Worm (Caenorhabditis elegans) whole organism, young adult: Measurements from ENCODE around the gene srn-1.

ENCODE experiments used
- B0019.2 ChIP-seq: fragments of 200-800 bp; sonication (Bioruptor generic); conservative IDR thresholded peaks from 2 replicates; pipeline ENCODE4 v1.3.6; 2022; ENCODE audit warnings: missing genetic modification reagents, missing genetic modification characterization, missing compliant biosample characterization
- C17E4.6 ChIP-seq: fragments of 200-800 bp; sonication (Bioruptor generic); IDR thresholded peaks from 2 replicates; pipeline ENCODE4 v1.3.6; 2022; ENCODE audit warnings: missing genetic modification reagents, missing genetic modification characterization, missing compliant biosample characterization
- F22D6.2 ChIP-seq: sonication (generic microtip); optimal IDR thresholded peaks from 2 replicates; lab custom pipeline; 2016; ENCODE audit warnings: mild to moderate bottlenecking, missing genetic modification characterization, missing compliant biosample characterization
- F33H1.4 ChIP-seq: fragments of 200-800 bp; sonication (Bioruptor generic); IDR thresholded peaks from 2 replicates; pipeline ENCODE4 v1.3.6; 2022; ENCODE audit warnings: missing genetic modification reagents, missing genetic modification characterization, missing compliant biosample characterization
- F49E8.2 ChIP-seq: sonication (generic microtip); optimal IDR thresholded peaks from 3 replicates; lab custom pipeline; 2017; ENCODE audit warnings: missing genetic modification characterization, mild to moderate bottlenecking, missing compliant biosample characterization, antibody characterized with exemption, moderate library complexity; ENCODE audit not compliant: insufficient read depth
- F57A8.1 ChIP-seq: fragments of 200-800 bp; sonication (Bioruptor generic); optimal IDR thresholded peaks from 2 replicates; lab custom pipeline; 2018; ENCODE audit warnings: mild to moderate bottlenecking, missing genetic modification characterization, moderate library complexity, missing compliant biosample characterization
- F57C9.4 ChIP-seq: sonication (generic microtip); optimal IDR thresholded peaks from 2 replicates; lab custom pipeline; 2017; ENCODE audit warnings: mild to moderate bottlenecking, missing genetic modification characterization, missing compliant biosample characterization
- Y53F4B.3 ChIP-seq: fragments of 200-800 bp; sonication (Bioruptor generic); IDR thresholded peaks from 2 replicates; pipeline ENCODE4 v1.3.6; 2022; ENCODE audit warnings: missing genetic modification reagents, missing genetic modification characterization, missing compliant biosample characterization
- Y53G8AR.9 ChIP-seq: fragments of 200-800 bp; sonication (Bioruptor generic); conservative IDR thresholded peaks from 2 replicates; pipeline ENCODE4 v1.3.6; 2022; ENCODE audit warnings: missing genetic modification reagents, missing genetic modification characterization, missing compliant biosample characterization
- athp-1 ChIP-seq: sonication (generic microtip); optimal IDR thresholded peaks from 2 replicates; lab custom pipeline; 2017; ENCODE audit warnings: mild to moderate bottlenecking, missing genetic modification characterization, missing compliant biosample characterization
- attf-5 ChIP-seq: fragments of 200-800 bp; sonication (Bioruptor generic); optimal IDR thresholded peaks from 2 replicates; lab custom pipeline; 2018; ENCODE audit warnings: mild to moderate bottlenecking, missing genetic modification characterization, missing compliant biosample characterization
- bed-1 ChIP-seq: fragments of 200-800 bp; sonication (Bioruptor generic); IDR thresholded peaks from 2 replicates; pipeline ENCODE4 v1.3.6; 2022; ENCODE audit warnings: missing genetic modification reagents, missing genetic modification characterization, missing compliant biosample characterization
- ccch-3 ChIP-seq: fragments of 200-800 bp; sonication (Bioruptor generic); optimal IDR thresholded peaks from 2 replicates; lab custom pipeline; 2018; ENCODE audit warnings: mild to moderate bottlenecking, missing genetic modification characterization, missing compliant biosample characterization
- chd-7 ChIP-seq: sonication (generic microtip); optimal IDR thresholded peaks from 2 replicates; lab custom pipeline; 2016; ENCODE audit warnings: mild to moderate bottlenecking, missing genetic modification characterization, moderate library complexity, missing compliant biosample characterization
- dox-1 ChIP-seq: fragments of 200-800 bp; sonication (Bioruptor generic); IDR thresholded peaks from 2 replicates; pipeline ENCODE4 v1.3.6; 2022; ENCODE audit warnings: missing genetic modification reagents, missing genetic modification characterization, missing compliant biosample characterization
- dpff-1 ChIP-seq: sonication (generic microtip); optimal IDR thresholded peaks from 2 replicates; lab custom pipeline; 2017; ENCODE audit warnings: mild to moderate bottlenecking, missing genetic modification characterization, missing compliant biosample characterization
- fkh-3 ChIP-seq: sonication (generic microtip); optimal IDR thresholded peaks from 2 replicates; lab custom pipeline; 2016; ENCODE audit warnings: mild to moderate bottlenecking, missing genetic modification characterization, missing compliant biosample characterization
- hlh-12 ChIP-seq: sonication (generic microtip); optimal IDR thresholded peaks from 2 replicates; lab custom pipeline; 2016; ENCODE audit warnings: missing genetic modification characterization, missing compliant biosample characterization
- hlh-26 ChIP-seq: fragments of 200-800 bp; sonication (Bioruptor generic); conservative IDR thresholded peaks from 2 replicates; pipeline ENCODE4 v1.3.6; 2022; ENCODE audit warnings: missing genetic modification reagents, missing genetic modification characterization, missing compliant biosample characterization
- hrde-1 ChIP-seq: sonication (generic microtip); optimal IDR thresholded peaks from 2 replicates; lab custom pipeline; 2016; ENCODE audit warnings: missing genetic modification characterization, mild to moderate bottlenecking, missing compliant biosample characterization, moderate library complexity, missing genotype, missing genetic modification reagents, borderline replicate concordance
- lag-1 ChIP-seq: fragments of 200-800 bp; sonication (Bioruptor generic); IDR thresholded peaks from 2 replicates; pipeline ENCODE4 v1.3.6; 2022; ENCODE audit warnings: missing genetic modification reagents, missing genetic modification characterization, missing compliant biosample characterization
- let-607 ChIP-seq, 2 experiments: fragments of 200-800 bp in 1 of 2; sonication (Bioruptor generic) in 1 of 2; sonication (generic microtip) in 1 of 2; optimal IDR thresholded peaks; 2 replicates each; lab custom pipeline; 2016 to 2018; ENCODE audit warnings: mild to moderate bottlenecking in 2 of 2, missing compliant biosample characterization in 2 of 2, missing genetic modification characterization in 2 of 2, moderate library complexity in 2 of 2, missing genotype in 1 of 2
- lin-26 ChIP-seq: fragments of 200-800 bp; sonication (Bioruptor generic); IDR thresholded peaks from 2 replicates; pipeline ENCODE4 v1.3.6; 2022; ENCODE audit warnings: missing genetic modification reagents, missing genetic modification characterization, missing compliant biosample characterization
- lin-40 ChIP-seq: sonication (generic microtip); optimal IDR thresholded peaks from 2 replicates; lab custom pipeline; 2016; ENCODE audit warnings: missing genetic modification characterization, mild to moderate bottlenecking, missing compliant biosample characterization, missing genotype, missing genetic modification reagents
- madf-6 ChIP-seq: fragments of 200-800 bp; sonication (Bioruptor generic); IDR thresholded peaks from 2 replicates; pipeline ENCODE4 v1.3.6; 2022; ENCODE audit warnings: missing genetic modification reagents, missing genetic modification characterization, missing compliant biosample characterization
- nhr-80 ChIP-seq: sonication (generic microtip); optimal IDR thresholded peaks from 2 replicates; lab custom pipeline; 2016; ENCODE audit warnings: missing genetic modification characterization, missing compliant biosample characterization
- repo-1 ChIP-seq: sonication (generic microtip); optimal IDR thresholded peaks from 2 replicates; lab custom pipeline; 2017; ENCODE audit warnings: mild to moderate bottlenecking, missing genetic modification characterization, missing compliant biosample characterization
- snpc-1.3 ChIP-seq: sonication (generic microtip); optimal IDR thresholded peaks from 2 replicates; lab custom pipeline; 2017; ENCODE audit warnings: missing genetic modification characterization, mild to moderate bottlenecking, missing compliant biosample characterization, antibody characterized with exemption, moderate library complexity, missing genotype, missing genetic modification reagents; ENCODE audit not compliant: insufficient read depth
- snpc-3.4 ChIP-seq: sonication (generic microtip); optimal IDR thresholded peaks from 2 replicates; lab custom pipeline; 2017; ENCODE audit warnings: missing genetic modification characterization, mild to moderate bottlenecking, missing compliant biosample characterization, antibody characterized with exemption, moderate library complexity, missing genotype, missing genetic modification reagents
- snpc-4 ChIP-seq, 5 experiments: fragments of 150-350 bp in 1 of 5; sonication (generic microtip) in 4 of 5; optimal IDR thresholded peaks; 2 replicates each; lab custom pipeline; 2014 to 2018; ENCODE audit warnings: missing genetic modification characterization in 5 of 5, missing biosample characterization in 3 of 5, antibody characterized with exemption in 2 of 5, mild to moderate bottlenecking in 2 of 5, missing compliant biosample characterization in 2 of 5, missing genotype in 2 of 5, moderate library complexity in 2 of 5, missing genetic modification reagents in 1 of 5
- tbx-9 ChIP-seq: sonication (generic microtip); optimal IDR thresholded peaks from 2 replicates; lab custom pipeline; 2016; ENCODE audit warnings: borderline replicate concordance, missing genetic modification characterization, inconsistent platforms, missing compliant biosample characterization
- unc-62 ChIP-seq: fragments of 150-350 bp; optimal IDR thresholded peaks from 2 replicates; lab custom pipeline; 2014; ENCODE audit warnings: missing biosample characterization, missing genetic modification reagents, missing genetic modification characterization
- zim-3 ChIP-seq: sonication (generic microtip); optimal IDR thresholded peaks from 2 replicates; lab custom pipeline; 2017; ENCODE audit warnings: mild to moderate bottlenecking, missing genetic modification characterization, moderate library complexity, missing compliant biosample characterization
- ztf-18 ChIP-seq: sonication (generic microtip); optimal IDR thresholded peaks from 2 replicates; lab custom pipeline; 2016; ENCODE audit warnings: missing genotype, mild to moderate bottlenecking, missing genetic modification characterization, missing compliant biosample characterization
- ztf-26 ChIP-seq: sonication (generic microtip); optimal IDR thresholded peaks from 2 replicates; lab custom pipeline; 2017; ENCODE audit warnings: missing genetic modification characterization, missing compliant biosample characterization
- ztf-6 ChIP-seq: fragments of 200-800 bp; sonication (Bioruptor generic); IDR thresholded peaks from 2 replicates; pipeline ENCODE4 v1.3.6; 2022; ENCODE audit warnings: missing genetic modification reagents, missing genetic modification characterization, missing compliant biosample characterization

The srn-1 gene

ce11 chrV:6270552-6270951, 15.7 kb downstream of the srn-1 start, which contains the start of gene F31F7.2:
Gene F31F7.2 (plus strand): TSS chrV:6270852.
- TF ChIP-seq F57C9.4 (tag; lab: Kevin White, UChicago) (no peak), F22D6.2 (tag; lab: Kevin White, UChicago) (no peak), lin-40 (no peak), unc-62 (GFP tag; lab: Kevin White, UChicago) (no peak), snpc-3.4 (tag; lab: Kevin White, UChicago) (no peak), ccch-3 (GFP tag; lab: Kevin White, UChicago) (no peak), bed-1 (GFP tag; lab: Robert Waterston, UW) (no peak), Y53F4B.3 (GFP tag; lab: Robert Waterston, UW) (no peak), ztf-18 (no peak), snpc-1.3 (no peak), let-607 (tag; optimal IDR thresholded peaks at IDR 0.05; lab: Kevin White, UChicago) (no peak), C17E4.6 (GFP tag; lab: Robert Waterston, UW) (no peak), chd-7 (tag; lab: Kevin White, UChicago) (no peak), snpc-4 (GFP tag; optimal IDR thresholded peaks at IDR 0.05; lab: Kevin White, UChicago) (no peak), snpc-4 (tag; optimal IDR thresholded peaks at IDR 0.05; lab: Kevin White, UChicago) (no peak), athp-1 (tag; lab: Kevin White, UChicago) (no peak), F57A8.1 (GFP tag; lab: Kevin White, UChicago) (no peak), B0019.2 (GFP tag; lab: Robert Waterston, UW) (no peak), F33H1.4 (GFP tag; lab: Robert Waterston, UW) (no peak), dpff-1 (tag; lab: Kevin White, UChicago) (no peak), zim-3 (tag; lab: Kevin White, UChicago) (no peak)

ce11 chrV:6270097-6270496, 16.1 kb downstream of the srn-1 start:
- TF ChIP-seq Y53G8AR.9 (GFP tag; lab: Robert Waterston, UW) (no peak), tbx-9 (tag; lab: Kevin White, UChicago) (no peak), nhr-80 (no peak), lin-26 (GFP tag; lab: Robert Waterston, UW) (no peak), ztf-26 (no peak), attf-5 (GFP tag; lab: Kevin White, UChicago) (no peak), ztf-6 (no peak), dox-1 (GFP tag; lab: Robert Waterston, UW) (no peak), F49E8.2 (tag; lab: Kevin White, UChicago) (no peak), hrde-1 (tag; lab: Kevin White, UChicago) (no peak), hlh-26 (GFP tag; lab: Robert Waterston, UW) (no peak), hlh-12 (tag; lab: Kevin White, UChicago) (no peak), lag-1 (GFP tag; lab: Robert Waterston, UW) (no peak), repo-1 (tag; lab: Kevin White, UChicago) (no peak), fkh-3 (tag; lab: Kevin White, UChicago) (no peak), F57C9.4 (tag; lab: Kevin White, UChicago) (no peak)

DNA sequence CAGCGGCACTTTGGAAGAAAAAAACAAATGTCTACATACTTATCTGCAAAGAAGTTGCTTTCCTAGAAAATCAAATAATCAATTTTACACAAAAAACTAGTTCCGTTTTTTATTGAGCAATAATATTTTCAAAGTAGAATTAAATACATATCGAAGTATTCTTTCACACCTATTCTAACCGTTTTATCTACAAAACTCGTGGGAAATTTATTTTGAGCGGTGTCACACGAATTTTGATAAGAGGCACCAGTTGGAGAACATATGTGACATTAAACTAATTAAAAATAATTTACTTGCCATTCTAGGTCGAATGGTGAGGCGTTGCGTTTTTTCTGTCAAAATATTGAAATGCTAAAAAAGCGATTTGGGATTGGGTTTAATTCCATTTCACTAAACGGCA, 17.3 kb downstream of the srn-1 start:
- TF ChIP-seq nhr-80 (peak; percentile 20), madf-6 (GFP tag; lab: Robert Waterston, UW) (no peak)
